Worm (Caenorhabditis elegans) whole organism, L3 larva: ENCODE data around the gene R09F10.5.

Experiments
- R02D3.7 ChIP-seq: fragments of 150-350 bp; optimal IDR thresholded peaks from 2 replicates; lab custom pipeline; 2014; ENCODE audit warnings: missing biosample characterization, missing genetic modification characterization
- ZK546.5 ChIP-seq: sonication (generic microtip); optimal IDR thresholded peaks from 2 replicates; lab custom pipeline; 2017; ENCODE audit warnings: missing biosample characterization, missing genetic modification characterization
- aly-2 ChIP-seq: fragments of 150-350 bp; optimal IDR thresholded peaks from 2 replicates; lab custom pipeline; 2014; ENCODE audit warnings: missing biosample characterization, missing genetic modification characterization
- ama-1 ChIP-seq: fragments of 150-350 bp; optimal IDR thresholded peaks from 2 replicates; lab custom pipeline; 2018
- ceh-16 ChIP-seq: sonication (generic microtip); optimal IDR thresholded peaks from 2 replicates; lab custom pipeline; 2017; ENCODE audit warnings: missing biosample characterization, missing genetic modification characterization
- ceh-28 ChIP-seq: fragments of 150-350 bp; optimal IDR thresholded peaks from 2 replicates; lab custom pipeline; 2014; ENCODE audit warnings: missing biosample characterization, missing genetic modification reagents, missing genetic modification characterization
- ceh-9 ChIP-seq: sonication (generic microtip); optimal IDR thresholded peaks from 2 replicates; lab custom pipeline; 2018; ENCODE audit warnings: missing biosample characterization, missing genetic modification characterization
- daf-12 ChIP-seq: fragments of 150-350 bp; optimal IDR thresholded peaks from 2 replicates; lab custom pipeline; 2014; ENCODE audit warnings: missing biosample characterization, missing genetic modification reagents, missing genetic modification characterization
- egl-27 ChIP-seq: sonication (generic microtip); optimal IDR thresholded peaks from 4 replicates; lab custom pipeline; 2017; ENCODE audit warnings: missing biosample characterization, missing genetic modification reagents, missing genetic modification characterization
- egl-5 ChIP-seq: fragments of 150-350 bp; optimal IDR thresholded peaks from 2 replicates; lab custom pipeline; 2017; ENCODE audit warnings: missing biosample characterization, missing genetic modification reagents, missing genetic modification characterization, inconsistent platforms
- elt-1 ChIP-seq: fragments of 150-350 bp; optimal IDR thresholded peaks from 2 replicates; lab custom pipeline; 2014; ENCODE audit warnings: missing biosample characterization, missing genetic modification characterization
- elt-2 ChIP-seq: sonication (generic microtip); optimal IDR thresholded peaks from 2 replicates; lab custom pipeline; 2016; ENCODE audit warnings: missing genetic modification reagents, mild to moderate bottlenecking, missing genetic modification characterization, missing compliant biosample characterization
- elt-3 ChIP-seq, 3 experiments: fragments of 150-350 bp in 1 of 3; sonication (generic microtip) in 2 of 3; optimal IDR thresholded peaks; 2 replicates in 2 of 3; 4 replicates in 1 of 3; lab custom pipeline; 2014 to 2017; ENCODE audit warnings: missing biosample characterization in 3 of 3, missing genetic modification characterization in 3 of 3
- eor-1 ChIP-seq, 2 experiments: fragments of 150-350 bp; optimal IDR thresholded peaks; 2 replicates each; lab custom pipeline; 2014 to 2018; ENCODE audit warnings: missing biosample characterization in 2 of 2, missing genetic modification characterization in 2 of 2
- fkh-10 ChIP-seq: sonication (generic microtip); optimal IDR thresholded peaks from 2 replicates; lab custom pipeline; 2017; ENCODE audit warnings: missing biosample characterization, missing genetic modification reagents, missing genetic modification characterization
- fkh-2 ChIP-seq: fragments of 150-350 bp; optimal IDR thresholded peaks from 2 replicates; lab custom pipeline; 2014; ENCODE audit warnings: missing biosample characterization, missing genetic modification reagents, missing genetic modification characterization
- fos-1 ChIP-seq: fragments of 150-350 bp; optimal IDR thresholded peaks from 2 replicates; lab custom pipeline; 2014; ENCODE audit warnings: missing biosample characterization, missing genetic modification characterization
- hmg-11 ChIP-seq: sonication (generic microtip); optimal IDR thresholded peaks from 2 replicates; lab custom pipeline; 2016; ENCODE audit warnings: missing genetic modification characterization, missing compliant biosample characterization
- jun-1 ChIP-seq: fragments of 150-350 bp; optimal IDR thresholded peaks from 2 replicates; lab custom pipeline; 2014; ENCODE audit warnings: missing biosample characterization, missing genetic modification reagents, missing genetic modification characterization
- lin-39 ChIP-seq: fragments of 150-350 bp; optimal IDR thresholded peaks from 2 replicates; lab custom pipeline; 2018; ENCODE audit warnings: missing biosample characterization, missing genetic modification reagents, missing genetic modification characterization
- lsy-12 ChIP-seq: sonication (generic microtip); optimal IDR thresholded peaks from 2 replicates; lab custom pipeline; 2016; ENCODE audit warnings: mild to moderate bottlenecking, missing genetic modification characterization, missing compliant biosample characterization
- mdl-1 ChIP-seq: fragments of 150-350 bp; optimal IDR thresholded peaks from 2 replicates; lab custom pipeline; 2014; ENCODE audit warnings: missing biosample characterization, missing genetic modification characterization
- mml-1 ChIP-seq: fragments of 150-350 bp; sonication (generic microtip); optimal IDR thresholded peaks from 3 replicates; lab custom pipeline; 2014; ENCODE audit warnings: missing biosample characterization, missing genetic modification characterization
- nfya-1 ChIP-seq: sonication (generic microtip); optimal IDR thresholded peaks from 2 replicates; lab custom pipeline; 2017; ENCODE audit warnings: missing genetic modification characterization, mild to moderate bottlenecking, missing compliant biosample characterization, antibody characterized with exemption, moderate library complexity; ENCODE audit not compliant: insufficient read depth
- nhr-12 ChIP-seq: fragments of 150-350 bp; optimal IDR thresholded peaks from 2 replicates; lab custom pipeline; 2014; ENCODE audit warnings: missing biosample characterization, missing genetic modification characterization
- nhr-237 ChIP-seq: fragments of 150-350 bp; optimal IDR thresholded peaks from 2 replicates; lab custom pipeline; 2014; ENCODE audit warnings: missing biosample characterization, missing genetic modification characterization
- nhr-76 ChIP-seq: fragments of 150-350 bp; sonication (generic microtip); optimal IDR thresholded peaks from 5 replicates; lab custom pipeline; 2014; ENCODE audit warnings: missing biosample characterization, missing genetic modification characterization
- pha-4 ChIP-seq: fragments of 150-350 bp; optimal IDR thresholded peaks from 2 replicates; lab custom pipeline; 2014; ENCODE audit warnings: missing biosample characterization, missing genetic modification reagents, missing genetic modification characterization
- pqm-1 ChIP-seq: fragments of 150-350 bp; optimal IDR thresholded peaks from 2 replicates; lab custom pipeline; 2017; ENCODE audit warnings: missing biosample characterization, missing genetic modification characterization, inconsistent platforms
- sea-2 ChIP-seq: fragments of 150-350 bp; sonication (generic microtip); optimal IDR thresholded peaks from 4 replicates; lab custom pipeline; 2014; ENCODE audit warnings: missing biosample characterization, missing genetic modification reagents, missing genetic modification characterization
- skn-1 ChIP-seq: fragments of 150-350 bp; optimal IDR thresholded peaks from 2 replicates; lab custom pipeline; 2014; ENCODE audit warnings: missing biosample characterization, missing genetic modification characterization
- snpc-4 ChIP-seq: fragments of 150-350 bp; optimal IDR thresholded peaks from 2 replicates; lab custom pipeline; 2014; ENCODE audit warnings: missing biosample characterization, missing genetic modification characterization
- tbx-2 ChIP-seq: sonication (generic microtip); optimal IDR thresholded peaks from 2 replicates; lab custom pipeline; 2016; ENCODE audit warnings: mild to moderate bottlenecking, missing genetic modification characterization, missing compliant biosample characterization
- ztf-11 ChIP-seq: fragments of 150-350 bp; optimal IDR thresholded peaks from 2 replicates; lab custom pipeline; 2014; ENCODE audit warnings: missing biosample characterization, missing genetic modification characterization

Gene R09F10.5

DNA sequence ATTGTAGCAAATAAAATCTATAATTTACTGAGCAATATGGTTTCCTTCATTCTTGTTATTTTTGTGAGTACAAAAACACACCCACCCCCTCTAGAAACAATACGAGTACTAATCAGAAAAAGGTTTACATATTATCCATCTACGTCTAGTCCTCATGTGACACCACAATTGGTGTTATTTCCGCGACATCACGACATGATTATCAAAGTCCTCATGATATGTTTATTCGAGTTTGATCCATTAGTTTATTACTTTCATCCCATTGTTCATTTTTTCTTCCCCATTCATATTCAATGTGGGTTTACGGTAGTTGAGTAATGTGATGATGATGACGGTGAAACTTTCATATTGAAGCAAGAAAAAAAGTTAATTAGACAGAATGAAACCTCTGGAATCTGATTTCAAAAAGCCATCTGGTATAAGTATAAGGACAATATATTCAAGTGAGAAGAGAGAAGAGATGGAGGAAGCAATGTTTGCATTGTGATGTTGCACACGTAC is 46.8 kb upstream of the R09F10.5 start:
- TF ChIP-seq ama-1 (lab: Kevin White, UChicago) (no peak), nhr-76 (tag; lab: Kevin White, UChicago) (no peak), egl-5 (no peak), lsy-12 (tag; lab: Kevin White, UChicago) (no peak), fkh-2 (no peak), R02D3.7 (tag; lab: Kevin White, UChicago) (no peak), egl-27 (tag; lab: Kevin White, UChicago) (no peak), skn-1 (tag; lab: Kevin White, UChicago) (no peak), ceh-28 (no peak), ztf-11 (tag; lab: Kevin White, UChicago) (no peak), pha-4 (no peak), ZK546.5 (tag; lab: Kevin White, UChicago) (no peak), sea-2 (no peak), hmg-11 (tag; lab: Kevin White, UChicago) (no peak), daf-12 (tag; lab: Kevin White, UChicago) (no peak), tbx-2 (tag; lab: Kevin White, UChicago) (no peak), fkh-10 (GFP tag; lab: Kevin White, UChicago) (no peak), elt-3 (tag; optimal IDR thresholded peaks at IDR 0.05; lab: Kevin White, UChicago) (no peak), fos-1 (tag; lab: Kevin White, UChicago) (no peak), mdl-1 (tag; lab: Kevin White, UChicago) (no peak)

DNA sequence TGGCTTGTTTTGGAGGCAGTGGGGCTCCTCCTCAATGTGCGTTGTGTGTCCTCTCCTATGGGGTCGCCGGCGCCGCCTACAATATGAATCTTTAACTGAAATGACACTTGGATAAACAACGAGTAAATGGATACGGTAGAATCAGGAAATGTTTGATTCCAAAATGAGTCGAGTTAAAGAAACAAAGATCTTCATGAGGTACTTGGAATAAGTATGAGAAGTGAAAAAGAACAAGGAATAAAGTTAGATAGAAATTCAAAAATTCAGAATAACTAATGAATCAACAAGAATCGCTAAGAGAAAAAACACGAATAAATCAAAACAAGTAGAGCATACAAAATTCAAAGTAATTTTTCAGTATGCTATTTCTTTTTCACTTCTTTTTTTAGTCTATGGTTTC is 43.5 kb upstream of the R09F10.5 start, which contains the start of gene npr-28:
TSS of gene npr-28 (minus strand) at position 101 of the 400 bp plus-strand sequence.
- TF ChIP-seq ceh-16 (tag; lab: Kevin White, UChicago) (no peak), hmg-11 (tag; lab: Kevin White, UChicago) (no peak), mdl-1 (tag; lab: Kevin White, UChicago) (no peak), ceh-28 (no peak), nhr-237 (tag; lab: Kevin White, UChicago) (no peak), eor-1 (tag; optimal IDR thresholded peaks at IDR 0.05; lab: Kevin White, UChicago) (no peak), ZK546.5 (tag; lab: Kevin White, UChicago) (no peak), daf-12 (tag; lab: Kevin White, UChicago) (no peak), ceh-9 (tag; lab: Kevin White, UChicago) (no peak), tbx-2 (tag; lab: Kevin White, UChicago) (no peak), nhr-76 (tag; lab: Kevin White, UChicago) (no peak), snpc-4 (tag; lab: Kevin White, UChicago) (no peak), fkh-2 (no peak), lin-39 (tag; lab: Kevin White, UChicago) (no peak), R02D3.7 (tag; lab: Kevin White, UChicago) (no peak), sea-2 (no peak), nhr-12 (tag; lab: Kevin White, UChicago) (no peak), egl-27 (tag; lab: Kevin White, UChicago) (no peak), elt-1 (tag; lab: Kevin White, UChicago) (no peak)

DNA sequence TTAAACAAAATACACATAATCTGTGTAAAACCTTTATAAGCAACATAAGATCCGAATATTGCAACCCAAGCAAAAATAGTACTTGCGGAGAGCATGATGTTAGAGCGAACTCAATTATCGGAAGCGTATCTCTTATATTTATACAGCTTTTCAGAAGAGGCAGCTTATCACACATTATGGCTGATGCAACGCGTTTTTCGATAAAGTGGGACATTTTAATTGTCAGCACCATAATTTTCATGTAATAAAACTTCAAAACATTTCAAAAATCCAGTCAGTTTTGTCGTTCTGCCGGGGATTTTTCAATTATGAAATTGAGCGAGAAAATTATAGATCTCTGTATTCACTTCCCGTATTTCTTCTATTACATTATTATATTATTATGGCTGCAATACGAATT is 38.7 kb upstream of the R09F10.5 start, which contains the start of gene drd-5:
TSS of gene drd-5 (minus strand) at position 101 of the 400 bp plus-strand sequence.
- TF ChIP-seq jun-1 (no peak), mml-1 (tag; lab: Kevin White, UChicago) (no peak), elt-2 (tag; lab: Kevin White, UChicago) (peak; percentile 59)

DNA sequence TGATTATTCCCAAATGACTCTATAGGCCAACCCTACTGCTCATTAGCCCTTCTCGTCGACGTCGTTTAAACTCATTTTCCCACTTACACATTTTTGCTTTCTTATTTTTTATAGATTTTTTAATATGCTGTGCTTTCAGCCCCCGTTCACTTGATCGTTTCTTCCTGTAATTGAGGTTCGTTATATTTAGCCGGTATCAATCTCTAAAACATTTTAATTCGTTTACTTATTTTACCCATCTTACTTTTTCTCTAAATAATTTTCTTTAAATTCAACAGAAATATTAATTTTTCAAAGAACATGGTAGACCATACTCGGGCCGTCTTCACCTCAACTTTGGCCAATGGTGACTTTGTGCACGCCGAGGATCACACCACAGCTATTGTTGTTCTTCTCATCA is 34.2 kb upstream of the R09F10.5 start, which contains the start of gene F55E10.1:
TSS of gene F55E10.1 (plus strand) at position 301 of the 400 bp plus-strand sequence.
- no peak for TF ChIP-seq skn-1 (tag; lab: Kevin White, UChicago)
- TF ChIP-seq elt-3 (tag; optimal IDR thresholded peaks at IDR 0.05; lab: Kevin White, UChicago), result no peak

DNA sequence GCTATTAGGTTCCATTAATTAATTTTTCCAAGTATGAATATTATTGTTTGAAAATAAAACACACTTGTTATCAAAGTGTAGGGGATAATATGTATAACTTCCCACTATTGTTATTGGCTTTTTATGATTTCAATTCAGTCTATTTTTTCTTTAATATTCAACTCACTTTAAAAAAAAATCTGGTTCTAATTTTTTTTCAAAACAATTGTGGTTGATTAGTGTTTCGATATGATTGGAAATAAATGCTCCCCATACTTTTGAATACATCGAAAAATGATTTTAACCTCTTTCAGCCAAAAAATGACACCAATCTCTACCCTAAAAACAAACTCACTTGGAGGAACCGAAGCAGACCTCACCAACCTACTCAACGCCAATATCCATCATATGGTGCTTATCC is 32.9 kb upstream of the R09F10.5 start, which contains the start of gene F55E10.2:
TSS of gene F55E10.2 (plus strand) at position 301 of the 400 bp plus-strand sequence.
- no peak for TF ChIP-seq sea-2
- no peak for TF ChIP-seq ZK546.5 (tag; lab: Kevin White, UChicago)
- TF ChIP-seq fkh-2, result no peak
- TF ChIP-seq daf-12 (tag; lab: Kevin White, UChicago), result no peak
- TF ChIP-seq snpc-4 (tag; lab: Kevin White, UChicago), result no peak
- no peak for TF ChIP-seq pqm-1 (tag; lab: Kevin White, UChicago)
- TF ChIP-seq egl-5, result no peak
- TF ChIP-seq aly-2 (tag; lab: Kevin White, UChicago), result no peak
- no peak for TF ChIP-seq fos-1 (tag; lab: Kevin White, UChicago)
- TF ChIP-seq nhr-12 (tag; lab: Kevin White, UChicago), result no peak
- no peak for TF ChIP-seq nhr-76 (tag; lab: Kevin White, UChicago)
- no peak for TF ChIP-seq pha-4
- TF ChIP-seq nfya-1, result no peak
- no peak for TF ChIP-seq egl-27 (tag; lab: Kevin White, UChicago)
- TF ChIP-seq, all 47 proteins: peak for 0
